Fruit fly (Drosophila melanogaster): ENCODE data around the gene Mtch.

Gene Mtch

dm6 chr3L:139574-140567 is 44.6 kb upstream of the Mtch start (continued):
- TF ChIP-seq Blimp-1 (GFP tag; optimal IDR thresholded peaks at IDR 0.05) = no peak

- TF ChIP-seq dsx (GFP tag; optimal IDR thresholded peaks at IDR 0.05; ENCODE audit: poor library complexity, severe bottlenecking) (peak; percentile 58), Eip78C (GFP tag) (peak; percentile 49), CG6808 (GFP tag; optimal IDR thresholded peaks at IDR 0.05) (peak; percentile 15), CG6854 (GFP tag; optimal IDR thresholded peaks at IDR 0.05) (peak; percentile 72), ss (GFP tag; optimal IDR thresholded peaks at IDR 0.05) (peak in 1 of 2 experiments; percentile 8), Blimp-1 (GFP tag; optimal IDR thresholded peaks at IDR 0.05) (peak; percentile 94), Sox14 (GFP tag; optimal IDR thresholded peaks at IDR 0.05) (peak; percentile 8), CG11902 (GFP tag; optimal IDR thresholded peaks at IDR 0.05) (no peak), svp (GFP tag) (peak; percentile 42), fd59A (GFP tag; optimal IDR thresholded peaks at IDR 0.05) (no peak), CG6163 (GFP tag; IDR thresholded peaks at IDR 0.05) (no peak), Lpt (GFP tag; optimal IDR thresholded peaks at IDR 0.05) (peak; percentile 15)
These were observed 43.4 kb upstream of the Mtch start for dm6 chr3L:140838-141559.

dm6 chr3L:145998-146576 is 38.3 kb upstream of the Mtch start, which contains the start of gene CG6845:
CG6845 (plus strand) TSS chr3L:146433.
- no peak for TF ChIP-seq CG10669 (GFP tag; optimal IDR thresholded peaks at IDR 0.05)
- peak; percentile 92 for TF ChIP-seq Sox14 (GFP tag; optimal IDR thresholded peaks at IDR 0.05)
- TF ChIP-seq fkh (GFP tag; optimal IDR thresholded peaks at IDR 0.05) = peak; percentile 26
- no peak for TF ChIP-seq CG9139 (GFP tag; optimal IDR thresholded peaks at IDR 0.05)
- peak; percentile 34 for TF ChIP-seq dsx (GFP tag; optimal IDR thresholded peaks at IDR 0.05; ENCODE audit: poor library complexity, severe bottlenecking)

dm6 chr3L:152489-152888 is 31.9 kb upstream of the Mtch start, which contains the start of the genes Dic61B and p130CAS:
Dic61B (minus strand) TSS chr3L:152589.
p130CAS (plus strand) TSS chr3L:152884.
- TF ChIP-seq Met (GFP tag; optimal IDR thresholded peaks at IDR 0.05) (no peak), CG11762 (GFP tag; optimal IDR thresholded peaks at IDR 0.05; ENCODE audit: insufficient read depth) (no peak), fd59A (GFP tag; optimal IDR thresholded peaks at IDR 0.05) (no peak), Lpt (GFP tag; optimal IDR thresholded peaks at IDR 0.05) (no peak), Eip93F (GFP tag; optimal IDR thresholded peaks at IDR 0.05) (no peak), pdm3 (GFP tag; optimal IDR thresholded peaks at IDR 0.05) (no peak), salr (GFP tag; optimal IDR thresholded peaks at IDR 0.05) (no peak), CG6163 (GFP tag; IDR thresholded peaks at IDR 0.05) (no peak), CG34406 (GFP tag; optimal IDR thresholded peaks at IDR 0.05) (no peak), fd85E (GFP tag; optimal IDR thresholded peaks at IDR 0.05) (no peak), CG32006 (GFP tag; optimal IDR thresholded peaks at IDR 0.05) (no peak), CG6854 (GFP tag; optimal IDR thresholded peaks at IDR 0.05) (no peak), Eip75B (GFP tag; optimal IDR thresholded peaks at IDR 0.05) (no peak), OdsH (GFP tag; optimal IDR thresholded peaks at IDR 0.05) (no peak), acj6 (GFP tag; optimal IDR thresholded peaks at IDR 0.05) (no peak), CG11294 (GFP tag; IDR thresholded peaks at IDR 0.05) (no peak), CG8119 (GFP tag; IDR thresholded peaks at IDR 0.05) (no peak), ss (GFP tag; optimal IDR thresholded peaks at IDR 0.05) (no peak)

- TF ChIP-seq Eip75B (GFP tag; optimal IDR thresholded peaks at IDR 0.05) (no peak), dac (GFP tag; optimal IDR thresholded peaks at IDR 0.05) (no peak), topi (GFP tag; optimal IDR thresholded peaks at IDR 0.05) (no peak), Gug (GFP tag; IDR thresholded peaks at IDR 0.05) (no peak)
These were observed 30.8 kb upstream of the Mtch start for dm6 chr3L:153670-154069.

Measured in whole organism, prepupa.